Worm (Caenorhabditis elegans) whole organism, L2 larva: Measurements from ENCODE around the gene C06E4.3.

Source experiments
- F13H6.1 ChIP-seq: sonication (generic microtip); optimal IDR thresholded peaks from 2 replicates; lab custom pipeline; 2016; ENCODE audit warnings: missing genetic modification characterization, missing compliant biosample characterization
- R02D3.7 ChIP-seq: fragments of 150-350 bp; optimal IDR thresholded peaks from 2 replicates; lab custom pipeline; 2014; ENCODE audit warnings: missing biosample characterization, missing genetic modification characterization
- Y55F3AM.14 ChIP-seq: fragments of 200-800 bp; sonication (Bioruptor generic); optimal IDR thresholded peaks from 2 replicates; lab custom pipeline; 2018; ENCODE audit warnings: mild to moderate bottlenecking, missing genetic modification characterization, missing compliant biosample characterization
- ZK546.5 ChIP-seq: sonication (generic microtip); optimal IDR thresholded peaks from 2 replicates; lab custom pipeline; 2017; ENCODE audit warnings: missing biosample characterization, missing genetic modification characterization
- alr-1 ChIP-seq: fragments of 150-350 bp; optimal IDR thresholded peaks from 2 replicates; lab custom pipeline; 2014; ENCODE audit warnings: missing biosample characterization, missing genetic modification characterization
- aly-2 ChIP-seq: fragments of 150-350 bp; optimal IDR thresholded peaks from 2 replicates; lab custom pipeline; 2014; ENCODE audit warnings: missing biosample characterization, missing genetic modification characterization
- ama-1 ChIP-seq: fragments of 150-350 bp; optimal IDR thresholded peaks from 2 replicates; lab custom pipeline; 2018; ENCODE audit warnings: inconsistent platforms
- ceh-16 ChIP-seq: fragments of 150-350 bp; optimal IDR thresholded peaks from 2 replicates; lab custom pipeline; 2014; ENCODE audit warnings: missing biosample characterization, missing genetic modification characterization
- ceh-82 ChIP-seq: fragments of 150-350 bp; optimal IDR thresholded peaks from 2 replicates; lab custom pipeline; 2014; ENCODE audit warnings: missing biosample characterization, missing genetic modification characterization
- crh-2 ChIP-seq: sonication (generic microtip); optimal IDR thresholded peaks from 2 replicates; lab custom pipeline; 2017; ENCODE audit warnings: missing biosample characterization, missing genetic modification characterization
- dmd-4 ChIP-seq: sonication (generic microtip); optimal IDR thresholded peaks from 2 replicates; lab custom pipeline; 2017; ENCODE audit warnings: missing biosample characterization, missing genetic modification characterization
- egl-27 ChIP-seq: sonication (generic microtip); optimal IDR thresholded peaks from 3 replicates; lab custom pipeline; 2017; ENCODE audit warnings: missing biosample characterization, missing genetic modification reagents, missing genetic modification characterization
- elt-1 ChIP-seq: fragments of 150-350 bp; optimal IDR thresholded peaks from 2 replicates; lab custom pipeline; 2014; ENCODE audit warnings: missing biosample characterization, missing genetic modification characterization
- elt-3 ChIP-seq: sonication (generic microtip); optimal IDR thresholded peaks from 2 replicates; lab custom pipeline; 2017; ENCODE audit warnings: missing biosample characterization, missing genetic modification characterization
- fos-1 ChIP-seq: fragments of 150-350 bp; optimal IDR thresholded peaks from 2 replicates; lab custom pipeline; 2014; ENCODE audit warnings: missing biosample characterization, missing genetic modification characterization
- gmeb-1 ChIP-seq: fragments of 150-350 bp; optimal IDR thresholded peaks from 2 replicates; lab custom pipeline; 2014; ENCODE audit warnings: missing biosample characterization, missing genetic modification characterization
- lin-11 ChIP-seq: fragments of 150-350 bp; sonication (generic microtip); optimal IDR thresholded peaks from 2 replicates; lab custom pipeline; 2014; ENCODE audit warnings: missing biosample characterization, missing genetic modification characterization, inconsistent platforms, mixed read lengths
- lin-13 ChIP-seq: fragments of 150-350 bp; optimal IDR thresholded peaks from 2 replicates; lab custom pipeline; 2014; ENCODE audit warnings: missing biosample characterization, missing genetic modification reagents, missing genetic modification characterization
- lin-39 ChIP-seq: fragments of 150-350 bp; optimal IDR thresholded peaks from 2 replicates; lab custom pipeline; 2014; ENCODE audit warnings: missing biosample characterization, missing genetic modification reagents, missing genetic modification characterization
- lsy-2 ChIP-seq, 2 experiments: fragments of 150-350 bp in 1 of 2; sonication (generic microtip) in 1 of 2; optimal IDR thresholded peaks; 2 replicates each; lab custom pipeline; 2014 to 2017; ENCODE audit warnings: missing biosample characterization in 2 of 2, missing genetic modification characterization in 2 of 2
- mbf-1 ChIP-seq: sonication (generic microtip); optimal IDR thresholded peaks from 2 replicates; lab custom pipeline; 2017; ENCODE audit warnings: missing biosample characterization, missing genetic modification characterization
- mdl-1 ChIP-seq, 2 experiments: fragments of 150-350 bp in 1 of 2; sonication (generic microtip) in 1 of 2; optimal IDR thresholded peaks; 2 replicates each; lab custom pipeline; 2017; ENCODE audit warnings: missing biosample characterization in 2 of 2, missing genetic modification characterization in 2 of 2
- nhr-10 ChIP-seq: sonication (generic microtip); optimal IDR thresholded peaks from 2 replicates; lab custom pipeline; 2017; ENCODE audit warnings: missing biosample characterization, missing genetic modification characterization
- nhr-12 ChIP-seq: fragments of 150-350 bp; optimal IDR thresholded peaks from 2 replicates; lab custom pipeline; 2014; ENCODE audit warnings: missing biosample characterization, missing genetic modification characterization
- nhr-129 ChIP-seq: fragments of 150-350 bp; optimal IDR thresholded peaks from 2 replicates; lab custom pipeline; 2014; ENCODE audit warnings: missing biosample characterization, missing genetic modification characterization
- nhr-21 ChIP-seq: fragments of 150-350 bp; optimal IDR thresholded peaks from 2 replicates; lab custom pipeline; 2014; ENCODE audit warnings: missing biosample characterization, missing genetic modification characterization
- nhr-23 ChIP-seq: fragments of 150-350 bp; optimal IDR thresholded peaks from 2 replicates; lab custom pipeline; 2014; ENCODE audit warnings: missing biosample characterization, missing genetic modification reagents, missing genetic modification characterization
- nhr-237 ChIP-seq: fragments of 150-350 bp; optimal IDR thresholded peaks from 2 replicates; lab custom pipeline; 2014; ENCODE audit warnings: missing biosample characterization, missing genetic modification characterization
- nhr-25 ChIP-seq: fragments of 150-350 bp; sonication (generic microtip); optimal IDR thresholded peaks from 3 replicates; lab custom pipeline; 2014; ENCODE audit warnings: missing biosample characterization, missing genetic modification characterization
- nhr-6 ChIP-seq: fragments of 150-350 bp; optimal IDR thresholded peaks from 2 replicates; lab custom pipeline; 2014; ENCODE audit warnings: missing biosample characterization, missing genetic modification characterization
- nhr-77 ChIP-seq: fragments of 150-350 bp; optimal IDR thresholded peaks from 2 replicates; lab custom pipeline; 2014; ENCODE audit warnings: missing biosample characterization, missing genetic modification characterization
- peb-1 ChIP-seq: fragments of 150-350 bp; optimal IDR thresholded peaks from 2 replicates; lab custom pipeline; 2014; ENCODE audit warnings: missing biosample characterization, missing genetic modification characterization
- sem-4 ChIP-seq: fragments of 150-350 bp; optimal IDR thresholded peaks from 2 replicates; lab custom pipeline; 2014; ENCODE audit warnings: missing biosample characterization, missing genetic modification reagents, missing genetic modification characterization
- skn-1 ChIP-seq: sonication (generic microtip); optimal IDR thresholded peaks from 2 replicates; lab custom pipeline; 2017; ENCODE audit warnings: missing biosample characterization, missing genetic modification characterization
- sma-3 ChIP-seq: sonication (generic microtip); optimal IDR thresholded peaks from 2 replicates; lab custom pipeline; 2016; ENCODE audit warnings: missing genetic modification reagents, missing genetic modification characterization, missing compliant biosample characterization
- sma-9 ChIP-seq, 2 experiments: fragments of 150-350 bp in 1 of 2; sonication (generic microtip) in 1 of 2; optimal IDR thresholded peaks; 2 replicates each; lab custom pipeline; 2014 to 2016; ENCODE audit warnings: missing genetic modification characterization in 2 of 2, mild to moderate bottlenecking in 1 of 2, missing biosample characterization in 1 of 2, missing compliant biosample characterization in 1 of 2, missing genetic modification reagents in 1 of 2, moderate library complexity in 1 of 2
- unc-39 ChIP-seq: fragments of 150-350 bp; optimal IDR thresholded peaks from 2 replicates; lab custom pipeline; 2014; ENCODE audit warnings: missing biosample characterization, missing genetic modification characterization
- unc-55 ChIP-seq: fragments of 150-350 bp; sonication (generic microtip); optimal IDR thresholded peaks from 3 replicates; lab custom pipeline; 2014; ENCODE audit warnings: missing biosample characterization, missing genetic modification reagents, missing genetic modification characterization
- unc-62 ChIP-seq: fragments of 150-350 bp; optimal IDR thresholded peaks from 2 replicates; lab custom pipeline; 2014; ENCODE audit warnings: missing biosample characterization, missing genetic modification reagents, missing genetic modification characterization
- zag-1 ChIP-seq: fragments of 150-350 bp; optimal IDR thresholded peaks from 2 replicates; lab custom pipeline; 2014; ENCODE audit warnings: missing biosample characterization, missing genetic modification characterization
- ztf-11 ChIP-seq: sonication (generic microtip); optimal IDR thresholded peaks from 2 replicates; lab custom pipeline; 2017; ENCODE audit warnings: missing biosample characterization, missing genetic modification characterization
- ztf-4 ChIP-seq: fragments of 150-350 bp; optimal IDR thresholded peaks from 2 replicates; lab custom pipeline; 2014; ENCODE audit warnings: missing biosample characterization, missing genetic modification characterization

The C06E4.3 gene

ce11 chrIV:7274969-7275548 lies 14.4 kb downstream of the C06E4.3 start:
- TF ChIP-seq nhr-129 (tag; lab: Kevin White, UChicago), result peak; percentile 39
- TF ChIP-seq fos-1, result peak; percentile 21
- TF ChIP-seq nhr-6 (tag; lab: Kevin White, UChicago), result no peak

- no peak for TF ChIP-seq R02D3.7 (tag; lab: Kevin White, UChicago)
- TF ChIP-seq elt-3 (tag; lab: Kevin White, UChicago), result no peak
Measured at ce11 chrIV:7276661-7277060, 16.0 kb downstream of the C06E4.3 start, which contains the start of gene C06E4.2. Gene C06E4.2 (plus strand): TSS chrIV:7276961.

- TF ChIP-seq ZK546.5, result no peak
- no peak for TF ChIP-seq ama-1
- no peak for TF ChIP-seq nhr-77
- TF ChIP-seq lin-11 (tag; lab: Kevin White, UChicago), result no peak
- no peak for TF ChIP-seq lin-39 (tag; lab: Kevin White, UChicago)
- no peak for TF ChIP-seq nhr-25 (tag; lab: Kevin White, UChicago)
- no peak for TF ChIP-seq elt-3 (tag; lab: Kevin White, UChicago)
- no peak for TF ChIP-seq sma-9 (GFP tag; optimal IDR thresholded peaks at IDR 0.05; lab: Kevin White, UChicago)
- TF ChIP-seq sma-9 (tag; optimal IDR thresholded peaks at IDR 0.05; lab: Kevin White, UChicago), result no peak
- TF ChIP-seq lsy-2 (tag; optimal IDR thresholded peaks at IDR 0.05; lab: Kevin White, UChicago), result no peak
- TF ChIP-seq ztf-11 (tag; lab: Kevin White, UChicago), result no peak
- TF ChIP-seq, all 48 proteins: peak for 0
Measured at ce11 chrIV:7282957-7283356, 22.3 kb downstream of the C06E4.3 start, which contains the start of gene C06E4.1. Gene C06E4.1 (plus strand): TSS chrIV:7283257.

ce11 chrIV:7285839-7286238 lies 25.2 kb downstream of the C06E4.3 start, which contains the start of gene C06E4.8:
Gene C06E4.8 (minus strand): TSS chrIV:7285875.
- no peak for TF ChIP-seq lsy-2 (tag; optimal IDR thresholded peaks at IDR 0.05; lab: Kevin White, UChicago)
- TF ChIP-seq fos-1, result peak; percentile 66
- TF ChIP-seq, all 48 proteins: peak for 1

ce11 chrIV:7287474-7287873 lies 26.8 kb downstream of the C06E4.3 start, which contains the start of gene F42C5.3:
Gene F42C5.3 (minus strand): TSS chrIV:7287574.
- no peak for TF ChIP-seq nhr-77

DNA sequence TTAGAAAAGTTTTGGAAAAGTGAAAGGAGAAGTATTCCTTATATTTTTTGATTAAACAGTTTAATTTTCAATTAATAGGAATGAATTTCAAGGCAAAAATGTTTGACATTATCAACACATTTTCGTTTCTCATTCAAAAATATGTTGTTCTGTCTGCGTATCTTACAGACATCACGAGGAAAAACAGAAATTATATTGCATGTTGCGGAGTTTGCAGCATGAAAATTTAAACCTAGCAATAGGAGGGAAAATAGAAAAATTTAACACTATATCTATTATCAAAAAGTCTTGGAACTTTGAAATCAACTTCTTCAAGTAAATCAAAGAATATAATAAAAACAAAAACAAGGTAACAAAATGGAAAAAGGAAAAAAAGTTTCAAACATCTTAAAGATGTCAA lies 30.4 kb downstream of the C06E4.3 start:
- no peak for TF ChIP-seq mbf-1
- no peak for TF ChIP-seq nhr-77
- TF ChIP-seq ceh-82 (tag; lab: Kevin White, UChicago), result no peak
- peak; percentile 19 for TF ChIP-seq fos-1
- TF ChIP-seq lin-11 (tag; lab: Kevin White, UChicago), result no peak
- TF ChIP-seq ZK546.5, result no peak
- no peak for TF ChIP-seq sma-3 (GFP tag; lab: Kevin White, UChicago)
- TF ChIP-seq Y55F3AM.14, result no peak
- peak; percentile 8 for TF ChIP-seq gmeb-1 (tag; lab: Kevin White, UChicago)
- TF ChIP-seq dmd-4 (tag; lab: Kevin White, UChicago), result no peak
- no peak for TF ChIP-seq lin-39 (tag; lab: Kevin White, UChicago)
- no peak for TF ChIP-seq skn-1 (tag; lab: Kevin White, UChicago)
- TF ChIP-seq unc-55 (GFP tag; lab: Kevin White, UChicago), result peak; percentile 19
- no peak for TF ChIP-seq unc-62 (GFP tag; lab: Kevin White, UChicago)
- TF ChIP-seq zag-1, result no peak
- TF ChIP-seq peb-1, result no peak
- TF ChIP-seq ztf-4 (tag; lab: Kevin White, UChicago), result no peak
- TF ChIP-seq ceh-16, result no peak
- no peak for TF ChIP-seq lsy-2 (tag; optimal IDR thresholded peaks at IDR 0.05; lab: Kevin White, UChicago)
- no peak for TF ChIP-seq nhr-10 (tag; lab: Kevin White, UChicago)
- no peak for TF ChIP-seq nhr-6 (tag; lab: Kevin White, UChicago)
- no peak for TF ChIP-seq alr-1 (tag; lab: Kevin White, UChicago)
- no peak for TF ChIP-seq elt-1 (tag; lab: Kevin White, UChicago)
- TF ChIP-seq crh-2, result peak; percentile 10
- TF ChIP-seq egl-27 (tag; lab: Kevin White, UChicago), result no peak
- TF ChIP-seq nhr-23 (tag; lab: Kevin White, UChicago), result no peak
- TF ChIP-seq nhr-21, result no peak
- no peak for TF ChIP-seq nhr-12 (tag; lab: Kevin White, UChicago)
- no peak for TF ChIP-seq ama-1
- TF ChIP-seq aly-2 (tag; lab: Kevin White, UChicago), result no peak
- no peak for TF ChIP-seq F13H6.1 (tag; lab: Kevin White, UChicago)
- TF ChIP-seq mdl-1 (tag; optimal IDR thresholded peaks at IDR 0.05; lab: Kevin White, UChicago), result no peak
- TF ChIP-seq sem-4 (tag; lab: Kevin White, UChicago), result no peak
- TF ChIP-seq lin-13 (GFP tag; lab: Kevin White, UChicago), result no peak
- no peak for TF ChIP-seq nhr-25 (tag; lab: Kevin White, UChicago)
- TF ChIP-seq nhr-237 (tag; lab: Kevin White, UChicago), result no peak
- peak; percentile 14 for TF ChIP-seq nhr-129 (tag; lab: Kevin White, UChicago)
- TF ChIP-seq unc-39 (tag; lab: Kevin White, UChicago), result no peak
